Worm (Caenorhabditis elegans) whole organism, L1 larva: Measurements from ENCODE around the gene clec-258.

Experiments used
- efl-3 ChIP-seq: fragments of 200-800 bp; sonication (Bioruptor generic); optimal IDR thresholded peaks from 2 replicates; lab custom pipeline; 2018; ENCODE audit warnings: mild to moderate bottlenecking, missing genetic modification characterization, missing compliant biosample characterization
- elt-3 ChIP-seq, 6 experiments: fragments of 150-350 bp in 1 of 6; sonication (generic microtip); optimal IDR thresholded peaks; 2 replicates each; lab custom pipeline; 2017 to 2018; ENCODE audit warnings: missing biosample characterization in 6 of 6, missing genetic modification characterization in 6 of 6, inconsistent platforms in 1 of 6
- fkh-10 ChIP-seq: sonication (generic microtip); optimal IDR thresholded peaks from 2 replicates; lab custom pipeline; 2017; ENCODE audit warnings: missing biosample characterization, missing genetic modification reagents, missing genetic modification characterization
- jun-1 ChIP-seq: fragments of 150-350 bp; optimal IDR thresholded peaks from 2 replicates; lab custom pipeline; 2014; ENCODE audit warnings: missing biosample characterization, missing genetic modification reagents, missing genetic modification characterization
- lin-39 ChIP-seq: fragments of 150-350 bp; optimal IDR thresholded peaks from 2 replicates; lab custom pipeline; 2014; ENCODE audit warnings: missing biosample characterization, missing genetic modification reagents, missing genetic modification characterization
- nhr-28 ChIP-seq: fragments of 150-350 bp; optimal IDR thresholded peaks from 2 replicates; lab custom pipeline; 2014; ENCODE audit warnings: missing biosample characterization, missing genetic modification characterization
- nhr-77 ChIP-seq: fragments of 150-350 bp; optimal IDR thresholded peaks from 2 replicates; lab custom pipeline; 2014; ENCODE audit warnings: missing biosample characterization, missing genetic modification characterization
- nhr-85 ChIP-seq: sonication (generic microtip); peaks from one replicate; lab custom pipeline; 2016; ENCODE audit warnings: missing genetic modification characterization, inconsistent platforms, missing compliant biosample characterization
- swsn-7 ChIP-seq: sonication (generic microtip); optimal IDR thresholded peaks from 2 replicates; lab custom pipeline; 2016; ENCODE audit warnings: missing genetic modification characterization, missing compliant biosample characterization
- tbx-2 ChIP-seq: sonication (generic microtip); optimal IDR thresholded peaks from 2 replicates; lab custom pipeline; 2016; ENCODE audit warnings: missing genetic modification characterization, missing compliant biosample characterization
- unc-62 ChIP-seq: fragments of 150-350 bp; optimal IDR thresholded peaks from 2 replicates; lab custom pipeline; 2014; ENCODE audit warnings: missing biosample characterization, missing genetic modification reagents, missing genetic modification characterization

DNA sequence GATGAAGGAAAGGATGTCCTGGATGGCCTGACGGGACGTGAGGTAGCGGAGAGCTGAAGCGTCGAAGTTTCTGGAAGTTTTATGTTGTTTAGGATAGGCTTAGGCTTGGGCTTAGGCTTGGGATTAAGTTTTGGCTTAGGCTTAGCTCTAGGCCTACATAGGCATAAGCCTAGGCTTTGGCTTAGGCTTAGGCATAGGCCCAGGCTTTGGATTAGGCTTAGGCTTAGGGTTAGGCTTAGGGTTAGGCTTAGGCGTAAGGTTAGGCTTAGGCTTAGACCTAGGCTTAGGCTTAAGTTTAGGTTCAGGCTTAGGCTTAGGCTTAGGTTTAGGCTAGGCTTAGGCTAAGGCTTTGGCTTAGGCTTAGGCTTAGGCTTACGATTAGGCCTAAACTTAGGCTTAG lies 41.0 kb downstream of the clec-258 start:
- TF ChIP-seq nhr-85 (tag; lab: Kevin White, UChicago) (no peak), swsn-7 (no peak), tbx-2 (no peak), nhr-77 (no peak), jun-1 (tag; lab: Kevin White, UChicago) (no peak), fkh-10 (GFP tag; lab: Kevin White, UChicago) (no peak), nhr-28 (no peak), elt-3 (tag; optimal IDR thresholded peaks at IDR 0.05; lab: Kevin White, UChicago) (no peak), lin-39 (tag; lab: Kevin White, UChicago) (no peak), efl-3 (no peak), unc-62 (GFP tag; lab: Kevin White, UChicago) (no peak)
